Worm (Caenorhabditis elegans) whole organism, mixed stage, embryonic: ENCODE data around the gene C54E10.3.
"Not testable (repeated sequence)": the region's sequence is repeated elsewhere in the genome, so short reads cannot be mapped to it uniquely, and the experiment has no call there.

Source experiments
- M03D4.4 ChIP-seq: sonication (generic microtip); optimal IDR thresholded peaks from 2 replicates; lab custom pipeline; 2017; ENCODE audit warnings: mild to moderate bottlenecking, missing genetic modification characterization, missing compliant biosample characterization
- bed-3 ChIP-seq: fragments of 200-800 bp; sonication (Bioruptor generic); optimal IDR thresholded peaks from 3 replicates; lab custom pipeline; 2018; ENCODE audit warnings: mild to moderate bottlenecking, missing genetic modification characterization, moderate library complexity, missing compliant biosample characterization
- blmp-1 ChIP-seq: fragments of 150-350 bp; optimal IDR thresholded peaks from 2 replicates; lab custom pipeline; 2014; ENCODE audit warnings: missing biosample characterization, missing genetic modification characterization
- ceh-39 ChIP-seq: fragments of 150-350 bp; optimal IDR thresholded peaks from 2 replicates; lab custom pipeline; 2014; ENCODE audit warnings: missing biosample characterization, missing genetic modification characterization
- ceh-43 ChIP-seq: fragments of 200-800 bp; sonication (Bioruptor generic); optimal IDR thresholded peaks from 2 replicates; lab custom pipeline; 2018; ENCODE audit warnings: mild to moderate bottlenecking, missing genetic modification characterization, moderate library complexity, missing compliant biosample characterization
- ceh-83 ChIP-seq: fragments of 200-800 bp; sonication (Bioruptor generic); optimal IDR thresholded peaks from 2 replicates; lab custom pipeline; 2018; ENCODE audit warnings: mild to moderate bottlenecking, missing genetic modification characterization, missing compliant biosample characterization
- ces-1 ChIP-seq: fragments of 150-350 bp; optimal IDR thresholded peaks from 2 replicates; lab custom pipeline; 2014; ENCODE audit warnings: missing biosample characterization, missing genetic modification reagents, missing genetic modification characterization
- drap-1 ChIP-seq: fragments of 200-800 bp; sonication (Bioruptor generic); optimal IDR thresholded peaks from 3 replicates; lab custom pipeline; 2018; ENCODE audit warnings: mild to moderate bottlenecking, missing genetic modification characterization, missing compliant biosample characterization
- elt-1 ChIP-seq: sonication (generic microtip); optimal IDR thresholded peaks from 2 replicates; lab custom pipeline; 2017; ENCODE audit warnings: missing genetic modification characterization, mild to moderate bottlenecking, missing compliant biosample characterization, antibody characterized with exemption, moderate library complexity, borderline replicate concordance; ENCODE audit not compliant: insufficient read depth
- elt-3 ChIP-seq: fragments of 150-350 bp; optimal IDR thresholded peaks from 2 replicates; lab custom pipeline; 2014; ENCODE audit warnings: missing biosample characterization, missing genetic modification characterization
- flh-1 ChIP-seq: fragments of 200-800 bp; sonication (Bioruptor generic); optimal IDR thresholded peaks from 2 replicates; lab custom pipeline; 2018; ENCODE audit warnings: mild to moderate bottlenecking, missing genetic modification characterization, moderate library complexity, missing compliant biosample characterization
- ham-2 ChIP-seq: fragments of 200-800 bp; sonication (Bioruptor generic); optimal IDR thresholded peaks from 2 replicates; lab custom pipeline; 2018; ENCODE audit warnings: mild to moderate bottlenecking, missing genetic modification characterization, missing compliant biosample characterization
- hlh-1 ChIP-seq: fragments of 150-350 bp; optimal IDR thresholded peaks from 2 replicates; lab custom pipeline; 2014; ENCODE audit warnings: missing biosample characterization, missing genetic modification reagents, missing genetic modification characterization
- lin-13 ChIP-seq: fragments of 150-350 bp; optimal IDR thresholded peaks from 2 replicates; lab custom pipeline; 2014; ENCODE audit warnings: missing biosample characterization, missing genetic modification characterization
- lsy-2 ChIP-seq: fragments of 150-350 bp; optimal IDR thresholded peaks from 2 replicates; lab custom pipeline; 2014; ENCODE audit warnings: missing biosample characterization, missing genetic modification characterization
- mab-5 ChIP-seq: fragments of 150-350 bp; optimal IDR thresholded peaks from 2 replicates; lab custom pipeline; 2014; ENCODE audit warnings: missing biosample characterization, missing genetic modification characterization
- mep-1 ChIP-seq: fragments of 150-350 bp; optimal IDR thresholded peaks from 2 replicates; lab custom pipeline; 2017; ENCODE audit warnings: missing biosample characterization, missing genetic modification reagents, missing genetic modification characterization, inconsistent platforms
- mls-2 ChIP-seq: sonication (generic microtip); optimal IDR thresholded peaks from 2 replicates; lab custom pipeline; 2016; ENCODE audit warnings: mild to moderate bottlenecking, missing genetic modification characterization, moderate library complexity, missing compliant biosample characterization
- nhr-12 ChIP-seq: fragments of 150-350 bp; optimal IDR thresholded peaks from 2 replicates; lab custom pipeline; 2014; ENCODE audit warnings: missing biosample characterization, missing genetic modification characterization
- nhr-2 ChIP-seq: fragments of 150-350 bp; optimal IDR thresholded peaks from 2 replicates; lab custom pipeline; 2014; ENCODE audit warnings: missing biosample characterization, missing genetic modification characterization
- nhr-237 ChIP-seq: fragments of 150-350 bp; optimal IDR thresholded peaks from 2 replicates; lab custom pipeline; 2014; ENCODE audit warnings: missing biosample characterization, missing genetic modification characterization
- nhr-28 ChIP-seq: fragments of 150-350 bp; optimal IDR thresholded peaks from 2 replicates; lab custom pipeline; 2014; ENCODE audit warnings: missing biosample characterization, missing genetic modification characterization
- pha-4 ChIP-seq: fragments of 150-350 bp; optimal IDR thresholded peaks from 2 replicates; lab custom pipeline; 2018; ENCODE audit warnings: missing biosample characterization, missing genetic modification reagents, missing genetic modification characterization
- sem-2 ChIP-seq: fragments of 200-800 bp; sonication (Bioruptor generic); optimal IDR thresholded peaks from 2 replicates; lab custom pipeline; 2018; ENCODE audit warnings: mild to moderate bottlenecking, missing genetic modification characterization, missing compliant biosample characterization
- snpc-4 ChIP-seq: fragments of 150-350 bp; optimal IDR thresholded peaks from 2 replicates; lab custom pipeline; 2014; ENCODE audit warnings: missing biosample characterization, missing genetic modification characterization
- sptf-1 ChIP-seq: sonication (generic microtip); optimal IDR thresholded peaks from 2 replicates; lab custom pipeline; 2017; ENCODE audit warnings: mild to moderate bottlenecking, missing genetic modification characterization, moderate library complexity, missing compliant biosample characterization
- tbx-8 ChIP-seq: fragments of 200-800 bp; sonication (Bioruptor generic); optimal IDR thresholded peaks from 2 replicates; lab custom pipeline; 2018; ENCODE audit warnings: mild to moderate bottlenecking, missing genetic modification characterization, moderate library complexity, missing compliant biosample characterization
- unc-39 ChIP-seq: fragments of 150-350 bp; optimal IDR thresholded peaks from 2 replicates; lab custom pipeline; 2014; ENCODE audit warnings: missing biosample characterization, missing genetic modification characterization
- unc-62 ChIP-seq: fragments of 150-350 bp; optimal IDR thresholded peaks from 2 replicates; lab custom pipeline; 2014; ENCODE audit warnings: missing biosample characterization, missing genetic modification reagents, missing genetic modification characterization
- ztf-11 ChIP-seq: fragments of 150-350 bp; optimal IDR thresholded peaks from 2 replicates; lab custom pipeline; 2014; ENCODE audit warnings: missing biosample characterization, missing genetic modification characterization

The C54E10.3 gene

DNA sequence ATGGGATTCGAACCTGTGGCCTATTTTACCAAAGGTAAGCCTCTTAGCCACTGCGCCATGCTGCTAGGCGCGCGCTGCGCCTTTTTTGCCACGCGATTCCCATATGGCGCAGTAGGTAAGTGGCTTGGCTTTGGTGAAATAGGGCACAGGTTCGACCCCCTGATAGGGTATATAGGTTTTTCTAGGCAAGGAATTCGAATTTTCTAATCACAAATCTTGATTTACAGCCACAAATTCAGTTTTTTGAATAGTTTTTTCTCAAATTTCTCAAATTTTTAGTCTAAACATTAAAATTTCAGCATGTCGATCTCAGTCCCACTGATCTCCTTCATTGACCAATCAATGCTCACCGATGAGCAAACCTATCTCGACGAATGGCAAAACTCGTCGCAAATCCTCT lies at the start of gene C54E10.3:
C54E10.3 (plus strand) TSS at position 301 of the 400 bp plus-strand sequence.
- TF ChIP-seq lin-13 (tag; lab: Kevin White, UChicago) (no peak), nhr-237 (no peak), elt-3 (no peak), blmp-1 (no peak), ceh-39 (tag; lab: Kevin White, UChicago) (no peak), ces-1 (no peak), ham-2 (GFP tag; lab: Kevin White, UChicago) (no peak), sem-2 (GFP tag; lab: Kevin White, UChicago) (no peak), drap-1 (GFP tag; lab: Kevin White, UChicago) (no peak), pha-4 (tag; lab: Kevin White, UChicago) (no peak), nhr-28 (tag; lab: Kevin White, UChicago) (no peak), ceh-83 (GFP tag; lab: Kevin White, UChicago) (no peak), ceh-43 (GFP tag; lab: Kevin White, UChicago) (no peak), nhr-12 (tag; lab: Kevin White, UChicago) (no peak), mep-1 (tag; lab: Kevin White, UChicago) (no peak), ztf-11 (tag; lab: Kevin White, UChicago) (no peak), hlh-1 (no peak), unc-39 (tag; lab: Kevin White, UChicago) (no peak), lsy-2 (tag; lab: Kevin White, UChicago) (no peak), sptf-1 (no peak)

DNA sequence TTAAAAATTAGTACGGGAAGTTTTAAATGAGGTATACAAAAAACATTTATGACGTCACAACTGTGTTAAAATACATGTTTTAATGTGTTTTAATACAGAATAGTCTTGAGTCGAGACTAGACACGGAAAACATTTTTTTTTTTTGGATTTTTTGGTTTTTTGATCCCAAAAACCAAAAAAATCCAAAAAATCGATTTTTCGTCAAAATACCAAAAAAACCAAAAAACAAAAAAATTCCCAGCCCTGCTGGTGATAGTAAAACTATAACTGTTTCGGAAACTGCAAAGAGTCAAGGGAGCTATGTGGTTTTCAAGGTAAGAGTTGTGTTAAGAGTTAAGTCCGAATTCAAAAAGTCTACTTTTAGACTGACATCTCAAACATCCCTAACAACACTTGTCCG lies 49.7 kb upstream of the C54E10.3 start, which contains the start of gene F11D11.4:
F11D11.4 (plus strand) TSS at position 301 of the 400 bp plus-strand sequence.
- TF ChIP-seq mls-2 = no peak
- TF ChIP-seq ces-1 = no peak
- TF ChIP-seq drap-1 (GFP tag; lab: Kevin White, UChicago) = no peak
- TF ChIP-seq sem-2 (GFP tag; lab: Kevin White, UChicago) = no peak
- no peak for TF ChIP-seq lsy-2 (tag; lab: Kevin White, UChicago)
- no peak for TF ChIP-seq lin-13 (tag; lab: Kevin White, UChicago)
- no peak for TF ChIP-seq ceh-83 (GFP tag; lab: Kevin White, UChicago)
- TF ChIP-seq M03D4.4 (tag; lab: Kevin White, UChicago) = no peak
- TF ChIP-seq ztf-11 (tag; lab: Kevin White, UChicago) = no peak
- TF ChIP-seq snpc-4 (tag; lab: Kevin White, UChicago) = no peak
- no peak for TF ChIP-seq elt-3
- TF ChIP-seq ceh-43 (GFP tag; lab: Kevin White, UChicago) = no peak
- TF ChIP-seq bed-3 (GFP tag; lab: Kevin White, UChicago) = no peak
- no peak for TF ChIP-seq unc-62
- TF ChIP-seq nhr-2 (tag; lab: Kevin White, UChicago) = no peak
- no peak for TF ChIP-seq elt-1
- TF ChIP-seq, all 35 proteins: peak for 0

- not testable (repeated sequence) for TF ChIP-seq elt-3; mab-5 (tag; lab: Kevin White, UChicago); tbx-8
- TF ChIP-seq, all 35 proteins: peak for 0; not testable (repeated sequence) for 35
Measured at ce11 chrV:18762044-18762443, 48.8 kb upstream of the C54E10.3 start, which contains the start of gene F11D11.22. F11D11.22 (plus strand) TSS chrV:18762344.

- no peak for TF ChIP-seq M03D4.4 (tag; lab: Kevin White, UChicago)
- TF ChIP-seq, all 35 proteins: peak for 0
Measured at ce11 chrV:18769902-18770301, 40.9 kb upstream of the C54E10.3 start.

ce11 chrV:18770623-18771022 lies 40.2 kb upstream of the C54E10.3 start, which contains the start of gene clec-255:
clec-255 (minus strand) TSS chrV:18770723.
- TF ChIP-seq flh-1 (GFP tag; lab: Kevin White, UChicago) = no peak
- TF ChIP-seq, all 35 proteins: peak for 0

DNA sequence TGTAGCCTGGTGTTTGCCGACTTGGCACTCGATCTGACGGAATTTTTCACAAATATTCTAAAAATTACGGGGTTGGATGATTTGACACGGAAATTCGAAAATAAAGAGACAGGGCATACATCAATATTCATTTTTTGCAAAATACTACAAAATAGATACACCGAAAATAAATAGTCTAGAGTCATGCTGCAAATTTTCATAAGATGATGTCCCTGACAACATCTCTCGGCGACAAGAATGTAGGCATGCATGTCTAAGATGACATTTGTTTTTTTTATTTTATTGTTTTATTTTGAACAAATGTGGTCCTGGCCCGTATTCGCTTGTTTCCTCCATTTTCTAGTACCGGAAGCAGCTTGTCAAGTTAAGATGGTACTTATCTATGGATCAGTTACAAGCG lies 39.4 kb upstream of the C54E10.3 start, which contains the start of gene clec-256:
clec-256 (plus strand) TSS at position 301 of the 400 bp plus-strand sequence.
- no peak for TF ChIP-seq tbx-8
- TF ChIP-seq unc-39 (tag; lab: Kevin White, UChicago) = no peak
- no peak for TF ChIP-seq sptf-1
- no peak for TF ChIP-seq sem-2 (GFP tag; lab: Kevin White, UChicago)
- TF ChIP-seq lsy-2 (tag; lab: Kevin White, UChicago) = no peak
- no peak for TF ChIP-seq elt-3
